Worm (Caenorhabditis elegans): ENCODE measurements around the gene dpy-18.

The dpy-18 gene

ce11 chrIII:11352840-11353239 lies 24.9 kb downstream of the dpy-18 start (continued):
- TF ChIP-seq pha-4 (GFP tag; IDR thresholded peaks at IDR 0.05) (peak; percentile 68; the same call in 1 of the 2 replicates), pha-4 (tag; optimal IDR thresholded peaks at IDR 0.05) (no peak), unc-62 (GFP tag; optimal IDR thresholded peaks at IDR 0.05 in 1 of 2) (no peak), unc-62 (tag; optimal IDR thresholded peaks at IDR 0.05) (no peak), zag-1 (tag; optimal IDR thresholded peaks at IDR 0.05) (no peak), arid-1 (GFP tag; conservative IDR thresholded peaks at IDR 0.05) (peak; percentile 82), ceh-82 (tag; optimal IDR thresholded peaks at IDR 0.05) (no peak), mes-2 (tag; optimal IDR thresholded peaks at IDR 0.05; ENCODE audit: poor library complexity, severe bottlenecking) (peak; percentile 76), ces-1 (GFP tag; optimal IDR thresholded peaks at IDR 0.05) (no peak), spr-1 (tag; optimal IDR thresholded peaks at IDR 0.05) (no peak), fos-1 (tag; optimal IDR thresholded peaks at IDR 0.05) (no peak), T26A8.4 (GFP tag; IDR thresholded peaks at IDR 0.05) (no peak), tag-97 (GFP tag; IDR thresholded peaks at IDR 0.05) (no peak), fkh-10 (GFP tag; optimal IDR thresholded peaks at IDR 0.05) (no peak), ceh-44 (GFP tag; IDR thresholded peaks at IDR 0.05) (no peak), aha-1 (tag) (peak; percentile 85), lin-13 (GFP tag; optimal IDR thresholded peaks at IDR 0.05) (peak; percentile 43), Y75B8A.6 (GFP tag; IDR thresholded peaks at IDR 0.05) (peak; percentile 57; the same call in 1 of the 2 replicates), nhr-237 (tag; optimal IDR thresholded peaks at IDR 0.05) (no peak), nhr-41 (GFP tag; IDR thresholded peaks at IDR 0.05) (no peak), ztf-7 (tag; optimal IDR thresholded peaks at IDR 0.05) (no peak), Y5F2A.4 (GFP tag; optimal IDR thresholded peaks at IDR 0.05) (no peak), dve-1 (tag; optimal IDR thresholded peaks at IDR 0.05; ENCODE audit: insufficient read depth) (peak; percentile 11), nhr-28 (tag; optimal IDR thresholded peaks at IDR 0.05) (peak; percentile 2), ceh-28 (tag; optimal IDR thresholded peaks at IDR 0.05) (no peak), mep-1 (tag; optimal IDR thresholded peaks at IDR 0.05) (peak; percentile 29), zfp-3 (GFP tag; conservative IDR thresholded peaks at IDR 0.05) (no peak; the same call in 1 of the 2 replicates), egl-43 (GFP tag; IDR thresholded peaks at IDR 0.05) (peak; percentile 75), daf-8 (GFP tag; IDR thresholded peaks at IDR 0.05) (no peak), lir-3 (tag; optimal IDR thresholded peaks at IDR 0.05) (no peak), madf-9 (GFP tag; conservative IDR thresholded peaks at IDR 0.05) (no peak), Y105C5A.15 (GFP tag; IDR thresholded peaks at IDR 0.05) (no peak), F26F4.8 (GFP tag; conservative IDR thresholded peaks at IDR 0.05) (no peak), lin-29 (GFP tag; IDR thresholded peaks at IDR 0.05) (no peak), vab-7 (GFP tag; IDR thresholded peaks at IDR 0.05) (peak; percentile 63; the same call in 1 of the 2 replicates), attf-4 (tag; optimal IDR thresholded peaks at IDR 0.05) (no peak), F49E8.2 (tag; optimal IDR thresholded peaks at IDR 0.05; ENCODE audit: borderline replicate concordance) (no peak), nhr-42 (GFP tag; IDR thresholded peaks at IDR 0.05) (no peak), hlh-30 (tag; optimal IDR thresholded peaks at IDR 0.05; ENCODE audit: insufficient read depth) (peak; percentile 45), skn-1 (tag; optimal IDR thresholded peaks at IDR 0.05) (no peak), hmg-1.1 (GFP tag; IDR thresholded peaks at IDR 0.05) (peak; percentile 59; the same call in 1 of the 2 replicates), ztf-11 (tag; optimal IDR thresholded peaks at IDR 0.05) (no peak), daf-12 (tag; optimal IDR thresholded peaks at IDR 0.05) (no peak), saeg-2 (GFP tag; IDR thresholded peaks at IDR 0.05) (0 out of 2 replicates have a peak, but pooled peaks have one; percentile 49), ceh-62 (tag; optimal IDR thresholded peaks at IDR 0.05) (no peak), set-16 (GFP tag; IDR thresholded peaks at IDR 0.05) (no peak), nhr-25 (tag; optimal IDR thresholded peaks at IDR 0.05; ENCODE audit: borderline replicate concordance, insufficient read depth) (no peak), ceh-32 (tag; optimal IDR thresholded peaks at IDR 0.05; ENCODE audit: poor library complexity) (no peak), spr-3 (GFP tag; optimal IDR thresholded peaks at IDR 0.05) (no peak), cey-2 (tag; optimal IDR thresholded peaks at IDR 0.05; ENCODE audit: borderline replicate concordance, insufficient read depth) (no peak), ctbp-1 (GFP tag; IDR thresholded peaks at IDR 0.05) (no peak), dmd-6 (GFP tag; IDR thresholded peaks at IDR 0.05) (peak; percentile 19; the same call in 1 of the 2 replicates)
